Fruit fly (Drosophila melanogaster) whole organism, pupa: ENCODE data around the gene nudC.
A peak's percentile ranks its signal among the peaks of the same experiment; 100 is the strongest.

Source experiments
- CG10348 ChIP-seq: fragments of 200-800 bp; sonication (Bioruptor generic); IDR thresholded peaks from 2 replicates; pipeline ENCODE4 v1.3.6; 2022; ENCODE audit warnings: missing biosample characterization, missing genetic modification characterization
- CG12605 ChIP-seq: fragments of 200-800 bp; sonication (Bioruptor generic); IDR thresholded peaks from 2 replicates; pipeline ENCODE4 v1.3.6; 2022; ENCODE audit warnings: missing biosample characterization, missing genetic modification characterization
- CG13204 ChIP-seq: fragments of 200-800 bp; sonication (Bioruptor generic); optimal IDR thresholded peaks from 2 replicates; lab custom pipeline; 2018; ENCODE audit warnings: missing biosample characterization, mild to moderate bottlenecking, missing genetic modification characterization, moderate library complexity
- CG32121 ChIP-seq: fragments of 200-800 bp; sonication (Bioruptor generic); IDR thresholded peaks from 2 replicates; pipeline ENCODE4 v1.3.6; 2022; ENCODE audit warnings: missing biosample characterization, missing genetic modification characterization
- CG34367 ChIP-seq: fragments of 200-800 bp; sonication (Bioruptor generic); optimal IDR thresholded peaks from 2 replicates; lab custom pipeline; 2018; ENCODE audit warnings: missing biosample characterization, mild to moderate bottlenecking, missing genetic modification characterization
- CG4496 ChIP-seq: fragments of 200-800 bp; sonication (Bioruptor generic); IDR thresholded peaks from 3 replicates; pipeline ENCODE4 v1.3.6; 2022; ENCODE audit warnings: missing biosample characterization, missing genetic modification characterization
- CG9948 ChIP-seq: fragments of 200-800 bp; sonication (Bioruptor generic); optimal IDR thresholded peaks from 2 replicates; lab custom pipeline; 2018; ENCODE audit warnings: missing biosample characterization, mild to moderate bottlenecking, missing genetic modification characterization, moderate library complexity
- EcR ChIP-seq: fragments of 200-800 bp; sonication (Bioruptor generic); optimal IDR thresholded peaks from 3 replicates; lab custom pipeline; 2019; ENCODE audit warnings: missing biosample characterization, missing genetic modification characterization, mild to moderate bottlenecking, moderate library complexity, missing genetic modification reagents
- Pif1A ChIP-seq: fragments of 200-800 bp; sonication (Bioruptor generic); optimal IDR thresholded peaks from 3 replicates; lab custom pipeline; 2016; ENCODE audit warnings: missing biosample characterization, missing genetic modification characterization
- fd96Ca ChIP-seq: fragments of 200-800 bp; sonication (Bioruptor generic); IDR thresholded peaks from 3 replicates; pipeline ENCODE4 v1.3.6; 2022; ENCODE audit warnings: missing biosample characterization, missing genetic modification characterization
- gl ChIP-seq: fragments of 200-800 bp; sonication (Bioruptor generic); optimal IDR thresholded peaks from 2 replicates; lab custom pipeline; 2018; ENCODE audit warnings: missing biosample characterization, mild to moderate bottlenecking, missing genetic modification characterization
- rn ChIP-seq: fragments of 200-800 bp; sonication (Bioruptor generic); IDR thresholded peaks from 2 replicates; pipeline ENCODE4 v1.3.6; 2022; ENCODE audit warnings: missing biosample characterization, missing genetic modification characterization

- TF ChIP-seq CG13204 (no peak), CG4496 (GFP tag; lab: Robert Waterston, UW) (0 out of 3 replicates have a peak, but pooled peaks have one; percentile 24), EcR (no peak), CG34367 (tag; lab: Kevin White, UChicago) (peak; percentile 34), fd96Ca (GFP tag; lab: Robert Waterston, UW) (no peak), CG12605 (peak; percentile 28; the same call in 1 of the 2 replicates), Pif1A (no peak), CG32121 (GFP tag; lab: Robert Waterston, UW) (no peak), rn (GFP tag; lab: Robert Waterston, UW) (no peak), CG9948 (tag; lab: Kevin White, UChicago) (peak; percentile 60), gl (tag; lab: Kevin White, UChicago) (no peak), CG10348 (GFP tag; lab: Robert Waterston, UW) (no peak)
Measured at dm6 chr3L:16759483-16759882, 45.3 kb upstream of the nudC start.
